Worm (Caenorhabditis elegans) whole organism, L1 larva: ENCODE results near the gene teg-1.

Source experiments
- C16A3.4 ChIP-seq: fragments of 150-350 bp; optimal IDR thresholded peaks from 2 replicates; lab custom pipeline; 2014; ENCODE audit warnings: missing biosample characterization, missing genetic modification characterization
- F16B12.6 ChIP-seq: fragments of 150-350 bp; optimal IDR thresholded peaks from 2 replicates; lab custom pipeline; 2014; ENCODE audit warnings: missing biosample characterization, missing genetic modification characterization
- Y116A8C.19 ChIP-seq: sonication (generic microtip); optimal IDR thresholded peaks from 2 replicates; lab custom pipeline; 2016; ENCODE audit warnings: missing compliant biosample characterization, missing genetic modification characterization, borderline replicate concordance
- aha-1 ChIP-seq: fragments of 150-350 bp; optimal IDR thresholded peaks from 2 replicates; lab custom pipeline; 2014; ENCODE audit warnings: missing biosample characterization, missing genetic modification characterization
- blmp-1 ChIP-seq: fragments of 150-350 bp; optimal IDR thresholded peaks from 2 replicates; lab custom pipeline; 2014; ENCODE audit warnings: missing biosample characterization, missing genetic modification characterization
- ceh-8 ChIP-seq: fragments of 200-800 bp; sonication (Bioruptor generic); optimal IDR thresholded peaks from 2 replicates; lab custom pipeline; 2018; ENCODE audit warnings: mild to moderate bottlenecking, missing genetic modification characterization, moderate library complexity, missing compliant biosample characterization
- ceh-88 ChIP-seq: fragments of 200-800 bp; sonication (Bioruptor generic); IDR thresholded peaks from 2 replicates; pipeline ENCODE4 v1.3.6; 2022; ENCODE audit warnings: missing genetic modification characterization, missing compliant biosample characterization
- dsc-1 ChIP-seq: sonication (generic microtip); optimal IDR thresholded peaks from 2 replicates; lab custom pipeline; 2016; ENCODE audit warnings: mild to moderate bottlenecking, missing genetic modification characterization, missing compliant biosample characterization
- efl-1 ChIP-seq, 4 experiments: fragments of 150-350 bp; optimal IDR thresholded peaks in 3 of 4; peaks in 1 of 4; 1 replicate in 1 of 4; 2 replicates in 3 of 4; lab custom pipeline; 2014; ENCODE audit warnings: missing biosample characterization in 2 of 4, missing genetic modification characterization in 2 of 4, missing genetic modification reagents in 2 of 4
- efl-3 ChIP-seq: fragments of 200-800 bp; sonication (Bioruptor generic); optimal IDR thresholded peaks from 2 replicates; lab custom pipeline; 2018; ENCODE audit warnings: mild to moderate bottlenecking, missing genetic modification characterization, missing compliant biosample characterization
- elt-2 ChIP-seq: sonication (generic microtip); optimal IDR thresholded peaks from 2 replicates; lab custom pipeline; 2016; ENCODE audit warnings: missing genetic modification characterization, mild to moderate bottlenecking, inconsistent platforms, missing compliant biosample characterization, missing genetic modification reagents
- elt-3 ChIP-seq, 6 experiments: fragments of 150-350 bp in 1 of 6; sonication (generic microtip); optimal IDR thresholded peaks; 2 replicates each; lab custom pipeline; 2017 to 2018; ENCODE audit warnings: missing biosample characterization in 6 of 6, missing genetic modification characterization in 6 of 6, inconsistent platforms in 1 of 6
- fkh-10 ChIP-seq: sonication (generic microtip); optimal IDR thresholded peaks from 2 replicates; lab custom pipeline; 2017; ENCODE audit warnings: missing biosample characterization, missing genetic modification reagents, missing genetic modification characterization
- hlh-4 ChIP-seq: sonication (generic microtip); optimal IDR thresholded peaks from 2 replicates; lab custom pipeline; 2016; ENCODE audit warnings: mild to moderate bottlenecking, missing genetic modification characterization, missing compliant biosample characterization
- hpl-2 ChIP-seq: fragments of 150-350 bp; optimal IDR thresholded peaks from 2 replicates; lab custom pipeline; 2014; ENCODE audit warnings: missing biosample characterization, missing genetic modification reagents, missing genetic modification characterization
- irx-1 ChIP-seq: sonication (generic microtip); optimal IDR thresholded peaks from 2 replicates; lab custom pipeline; 2016; ENCODE audit warnings: missing genetic modification characterization, missing compliant biosample characterization
- isw-1 ChIP-seq: fragments of 200-800 bp; sonication (Bioruptor generic); IDR thresholded peaks from 2 replicates; pipeline ENCODE4 v1.3.6; 2022; ENCODE audit warnings: missing genetic modification characterization, missing compliant biosample characterization
- jun-1 ChIP-seq: fragments of 150-350 bp; optimal IDR thresholded peaks from 2 replicates; lab custom pipeline; 2014; ENCODE audit warnings: missing biosample characterization, missing genetic modification reagents, missing genetic modification characterization
- lin-13 ChIP-seq: fragments of 150-350 bp; optimal IDR thresholded peaks from 2 replicates; lab custom pipeline; 2014; ENCODE audit warnings: missing biosample characterization, missing genetic modification reagents, missing genetic modification characterization
- lin-14 ChIP-seq: fragments of 200-800 bp; sonication (Bioruptor generic); optimal IDR thresholded peaks from 2 replicates; lab custom pipeline; 2018; ENCODE audit warnings: mild to moderate bottlenecking, missing genetic modification characterization, moderate library complexity, missing compliant biosample characterization
- lin-15B ChIP-seq: fragments of 150-350 bp; sonication (generic microtip); optimal IDR thresholded peaks from 3 replicates; lab custom pipeline; 2014; ENCODE audit warnings: missing biosample characterization, missing genetic modification characterization
- lin-35 ChIP-seq, 2 experiments: fragments of 150-350 bp; optimal IDR thresholded peaks; 2 replicates each; lab custom pipeline; 2014; ENCODE audit warnings: missing biosample characterization in 2 of 2, missing genetic modification characterization in 2 of 2, missing genetic modification reagents in 2 of 2
- lin-39 ChIP-seq: fragments of 150-350 bp; optimal IDR thresholded peaks from 2 replicates; lab custom pipeline; 2014; ENCODE audit warnings: missing biosample characterization, missing genetic modification reagents, missing genetic modification characterization
- lir-3 ChIP-seq: sonication (generic microtip); optimal IDR thresholded peaks from 2 replicates; lab custom pipeline; 2016; ENCODE audit warnings: mild to moderate bottlenecking, missing genetic modification characterization, moderate library complexity, missing compliant biosample characterization; ENCODE audit not compliant: poor library complexity
- lsy-2 ChIP-seq, 2 experiments: fragments of 150-350 bp; optimal IDR thresholded peaks; 2 replicates each; lab custom pipeline; 2014; ENCODE audit warnings: missing biosample characterization in 2 of 2, missing genetic modification characterization in 2 of 2
- mdl-1 ChIP-seq, 2 experiments: fragments of 150-350 bp; optimal IDR thresholded peaks; 2 replicates each; lab custom pipeline; 2014 to 2017; ENCODE audit warnings: missing biosample characterization in 2 of 2, missing genetic modification characterization in 2 of 2, inconsistent platforms in 1 of 2
- mep-1 ChIP-seq: fragments of 150-350 bp; optimal IDR thresholded peaks from 2 replicates; lab custom pipeline; 2014; ENCODE audit warnings: missing biosample characterization, missing genetic modification characterization
- nhr-11 ChIP-seq: fragments of 150-350 bp; optimal IDR thresholded peaks from 2 replicates; lab custom pipeline; 2014; ENCODE audit warnings: missing biosample characterization, missing genetic modification characterization
- nhr-19 ChIP-seq: fragments of 200-800 bp; sonication (Bioruptor generic); conservative IDR thresholded peaks from 2 replicates; pipeline ENCODE4 v1.3.6; 2022; ENCODE audit warnings: missing genetic modification characterization, missing compliant biosample characterization
- nhr-20 ChIP-seq: sonication (generic microtip); optimal IDR thresholded peaks from 2 replicates; lab custom pipeline; 2016; ENCODE audit warnings: mild to moderate bottlenecking, missing genetic modification characterization, missing compliant biosample characterization
- nhr-237 ChIP-seq: fragments of 150-350 bp; optimal IDR thresholded peaks from 2 replicates; lab custom pipeline; 2014; ENCODE audit warnings: missing biosample characterization, missing genetic modification characterization
- nhr-47 ChIP-seq: sonication (generic microtip); optimal IDR thresholded peaks from 2 replicates; lab custom pipeline; 2016; ENCODE audit warnings: mild to moderate bottlenecking, missing genetic modification characterization, moderate library complexity, missing compliant biosample characterization
- nhr-71 ChIP-seq: sonication (generic microtip); optimal IDR thresholded peaks from 2 replicates; lab custom pipeline; 2016; ENCODE audit warnings: mild to moderate bottlenecking, missing genetic modification characterization, moderate library complexity, missing compliant biosample characterization
- nhr-76 ChIP-seq: sonication (generic microtip); optimal IDR thresholded peaks from 2 replicates; lab custom pipeline; 2017; ENCODE audit warnings: missing biosample characterization, missing genetic modification characterization
- nhr-77 ChIP-seq: fragments of 150-350 bp; optimal IDR thresholded peaks from 2 replicates; lab custom pipeline; 2014; ENCODE audit warnings: missing biosample characterization, missing genetic modification characterization
- nhr-84 ChIP-seq: sonication (generic microtip); optimal IDR thresholded peaks from 2 replicates; lab custom pipeline; 2017; ENCODE audit warnings: missing biosample characterization, missing genetic modification characterization
- nhr-85 ChIP-seq: sonication (generic microtip); peaks from one replicate; lab custom pipeline; 2016; ENCODE audit warnings: missing genetic modification characterization, inconsistent platforms, missing compliant biosample characterization
- nhr-90 ChIP-seq: sonication (generic microtip); optimal IDR thresholded peaks from 2 replicates; lab custom pipeline; 2016; ENCODE audit warnings: mild to moderate bottlenecking, missing genetic modification characterization, missing compliant biosample characterization; ENCODE audit not compliant: poor library complexity
- pag-3 ChIP-seq: sonication (generic microtip); optimal IDR thresholded peaks from 2 replicates; lab custom pipeline; 2017; ENCODE audit warnings: missing genetic modification characterization, mild to moderate bottlenecking, missing compliant biosample characterization, antibody characterized with exemption, borderline replicate concordance; ENCODE audit not compliant: insufficient read depth
- pqm-1 ChIP-seq: sonication (generic microtip); optimal IDR thresholded peaks from 3 replicates; lab custom pipeline; 2017; ENCODE audit warnings: missing biosample characterization, missing genetic modification characterization
- rnt-1 ChIP-seq: sonication (generic microtip); optimal IDR thresholded peaks from 2 replicates; lab custom pipeline; 2016; ENCODE audit warnings: mild to moderate bottlenecking, missing genetic modification characterization, moderate library complexity, missing compliant biosample characterization
- snpc-4 ChIP-seq: fragments of 150-350 bp; optimal IDR thresholded peaks from 2 replicates; lab custom pipeline; 2014; ENCODE audit warnings: missing biosample characterization, missing genetic modification characterization
- snu-23 ChIP-seq: sonication (generic microtip); optimal IDR thresholded peaks from 2 replicates; lab custom pipeline; 2016; ENCODE audit warnings: missing genetic modification characterization, missing compliant biosample characterization
- sptf-1 ChIP-seq: fragments of 150-350 bp; optimal IDR thresholded peaks from 2 replicates; lab custom pipeline; 2014; ENCODE audit warnings: missing biosample characterization, missing genetic modification characterization
- sup-37 ChIP-seq: fragments of 200-800 bp; sonication (Bioruptor generic); optimal IDR thresholded peaks from 2 replicates; lab custom pipeline; 2018; ENCODE audit warnings: mild to moderate bottlenecking, missing genetic modification characterization, missing compliant biosample characterization
- swsn-7 ChIP-seq: sonication (generic microtip); optimal IDR thresholded peaks from 2 replicates; lab custom pipeline; 2016; ENCODE audit warnings: missing genetic modification characterization, missing compliant biosample characterization
- tlp-1 ChIP-seq: fragments of 150-350 bp; optimal IDR thresholded peaks from 2 replicates; lab custom pipeline; 2014; ENCODE audit warnings: missing biosample characterization, missing genetic modification characterization
- unc-130 ChIP-seq: fragments of 150-350 bp; optimal IDR thresholded peaks from 2 replicates; lab custom pipeline; 2017; ENCODE audit warnings: missing biosample characterization, missing genetic modification characterization, inconsistent platforms
- unc-86 ChIP-seq: sonication (generic microtip); optimal IDR thresholded peaks from 2 replicates; lab custom pipeline; 2016; ENCODE audit warnings: missing genetic modification characterization, missing compliant biosample characterization
- unc-98 ChIP-seq: fragments of 200-800 bp; sonication (Bioruptor generic); IDR thresholded peaks from 2 replicates; pipeline ENCODE4 v1.3.6; 2022; ENCODE audit warnings: missing genetic modification characterization, missing compliant biosample characterization
- xbp-1 ChIP-seq: sonication (generic microtip); optimal IDR thresholded peaks from 2 replicates; lab custom pipeline; 2016; ENCODE audit warnings: missing genetic modification characterization, missing compliant biosample characterization
- zip-4 ChIP-seq: fragments of 200-800 bp; sonication (Bioruptor generic); optimal IDR thresholded peaks from 2 replicates; lab custom pipeline; 2018; ENCODE audit warnings: mild to moderate bottlenecking, missing genetic modification characterization, moderate library complexity, missing compliant biosample characterization
- ztf-4 ChIP-seq: fragments of 150-350 bp; optimal IDR thresholded peaks from 2 replicates; lab custom pipeline; 2014; ENCODE audit warnings: missing biosample characterization, missing genetic modification characterization

Gene teg-1

ce11 chrIII:11353499-11353898 is 35.5 kb upstream of the teg-1 start (continued):
- TF ChIP-seq nhr-76 = no peak
- no peak for TF ChIP-seq lin-15B (tag; lab: Kevin White, UChicago)
- no peak for TF ChIP-seq nhr-11 (tag; lab: Kevin White, UChicago)
- peak; percentile 22; the same call in 1 of the 2 replicates for TF ChIP-seq nhr-19 (GFP tag; lab: Robert Waterston, UW)
- no peak for TF ChIP-seq efl-3 (GFP tag; lab: Kevin White, UChicago)
- no peak for TF ChIP-seq mep-1 (tag; lab: Kevin White, UChicago)
- no peak for TF ChIP-seq ceh-88 (GFP tag; lab: Robert Waterston, UW)
- TF ChIP-seq sptf-1 (tag; lab: Kevin White, UChicago) = no peak
- no peak for TF ChIP-seq ztf-4 (tag; lab: Kevin White, UChicago)
- TF ChIP-seq zip-4 (GFP tag; lab: Kevin White, UChicago) = no peak
- peak; percentile 26 for TF ChIP-seq nhr-20 (tag; lab: Kevin White, UChicago)
- TF ChIP-seq snpc-4 (tag; lab: Kevin White, UChicago) = no peak
- peak; percentile 11 for TF ChIP-seq hpl-2
- no peak for TF ChIP-seq lir-3 (tag; lab: Kevin White, UChicago)
- no peak for TF ChIP-seq F16B12.6
- TF ChIP-seq nhr-84 (tag; lab: Kevin White, UChicago) = no peak
- no peak for TF ChIP-seq elt-2
- TF ChIP-seq rnt-1 = peak; percentile 83
- TF ChIP-seq tlp-1 = no peak
- TF ChIP-seq aha-1 (tag; lab: Kevin White, UChicago) = no peak
- no peak for TF ChIP-seq Y116A8C.19 (tag; lab: Kevin White, UChicago)
- peak; percentile 65 for TF ChIP-seq lin-14 (GFP tag; lab: Kevin White, UChicago)
- no peak for TF ChIP-seq sup-37 (GFP tag; lab: Kevin White, UChicago)
- TF ChIP-seq unc-86 (tag; lab: Kevin White, UChicago) = no peak
- TF ChIP-seq lin-39 (tag; lab: Kevin White, UChicago) = no peak
- TF ChIP-seq irx-1 (tag; lab: Kevin White, UChicago) = peak; percentile 16
- TF ChIP-seq pqm-1 (tag; lab: Kevin White, UChicago) = no peak
- peak; percentile 19 for TF ChIP-seq dsc-1 (tag; lab: Kevin White, UChicago)
- TF ChIP-seq unc-98 (GFP tag; lab: Robert Waterston, UW) = no peak
- no peak for TF ChIP-seq swsn-7 (tag; lab: Kevin White, UChicago)
- no peak for TF ChIP-seq pag-3
- no peak for TF ChIP-seq isw-1 (GFP tag; lab: Robert Waterston, UW)
- TF ChIP-seq nhr-85 = no peak
- no peak for TF ChIP-seq nhr-237 (tag; lab: Kevin White, UChicago)
- TF ChIP-seq fkh-10 (GFP tag; lab: Kevin White, UChicago) = no peak
- no peak for TF ChIP-seq nhr-77 (tag; lab: Kevin White, UChicago)
- TF ChIP-seq blmp-1 (tag; lab: Kevin White, UChicago) = no peak
- TF ChIP-seq C16A3.4 (tag; lab: Kevin White, UChicago) = peak; percentile 17
- TF ChIP-seq mdl-1 (tag; optimal IDR thresholded peaks at IDR 0.05; lab: Kevin White, UChicago) = no peak
- no peak for TF ChIP-seq jun-1
- no peak for TF ChIP-seq ceh-8

ce11 chrIII:11352840-11353239 is 34.8 kb upstream of the teg-1 start:
- TF ChIP-seq lin-13 (peak; percentile 41), nhr-19 (GFP tag; lab: Robert Waterston, UW) (peak; percentile 45), lsy-2 (tag; optimal IDR thresholded peaks at IDR 0.05; lab: Kevin White, UChicago) (peak; percentile 14 to 42), nhr-47 (tag; lab: Kevin White, UChicago) (peak; percentile 37), mep-1 (tag; lab: Kevin White, UChicago) (peak; percentile 26), lin-14 (GFP tag; lab: Kevin White, UChicago) (peak; percentile 23), elt-3 (tag; optimal IDR thresholded peaks at IDR 0.05; lab: Kevin White, UChicago) (peak in 1 of 6 experiments; percentile 15), hlh-4 (tag; lab: Kevin White, UChicago) (no peak), efl-1 (optimal IDR thresholded peaks at IDR 0.05; lab: Kevin White, UChicago) (peak in 1 of 2 experiments; percentile 13), efl-1 (GFP tag; optimal IDR thresholded peaks at IDR 0.05 in 1 of 2; lab: Kevin White, UChicago) (peak; percentile 16 to 84), irx-1 (tag; lab: Kevin White, UChicago) (no peak), nhr-20 (tag; lab: Kevin White, UChicago) (peak; percentile 34), nhr-71 (peak; percentile 59), xbp-1 (tag; lab: Kevin White, UChicago) (peak; percentile 5), unc-130 (peak; percentile 8), lin-35 (GFP tag; optimal IDR thresholded peaks at IDR 0.05; lab: Kevin White, UChicago) (peak in 1 of 2 experiments; percentile 67), nhr-90 (tag; lab: Kevin White, UChicago) (peak; percentile 31), zip-4 (GFP tag; lab: Kevin White, UChicago) (no peak), snu-23 (GFP tag; lab: Kevin White, UChicago) (peak; percentile 52), tlp-1 (no peak), C16A3.4 (tag; lab: Kevin White, UChicago) (peak; percentile 41)
